Worm (Caenorhabditis elegans): ENCODE measurements around the gene C37C3.17.
A peak's percentile ranks its signal among the peaks of the same experiment; 100 is the strongest.

Gene C37C3.17

DNA sequence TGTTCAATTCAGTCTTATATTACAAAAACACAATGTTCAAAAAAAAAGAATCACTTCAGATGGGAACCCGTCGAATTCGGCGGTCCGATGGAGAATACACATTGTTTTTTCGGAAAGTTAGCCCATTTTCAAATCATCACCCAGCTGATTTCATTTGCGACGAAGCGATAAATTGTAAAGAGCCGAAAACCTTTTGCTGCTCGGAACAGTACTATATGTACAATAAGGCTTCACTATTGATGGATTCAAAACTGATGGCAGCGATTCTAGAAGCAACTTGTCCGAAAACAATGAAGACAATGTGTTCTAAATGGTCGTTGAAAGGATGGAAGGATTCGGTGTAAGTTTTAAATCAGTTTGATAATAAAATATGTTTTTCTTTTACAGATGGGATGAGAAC is 3.8 kb downstream of the C37C3.17 start, which contains the start of gene C37C3.1:
Gene C37C3.1, plus strand, starts transcription at position 33 of the 400 bp plus-strand sequence.
- TF ChIP-seq hmg-1.2 (GFP tag; IDR thresholded peaks at IDR 0.05): 0 out of 2 replicates have a peak, but pooled peaks have one; percentile 8
- TF ChIP-seq ztf-6 (GFP tag; IDR thresholded peaks at IDR 0.05): no peak
- no peak for TF ChIP-seq ets-4 (GFP tag; optimal IDR thresholded peaks at IDR 0.05)
- no peak for TF ChIP-seq sea-2 (GFP tag; IDR thresholded peaks at IDR 0.05)
- no peak for TF ChIP-seq egl-44 (GFP tag; IDR thresholded peaks at IDR 0.05)
- no peak for TF ChIP-seq dpff-1 (tag; optimal IDR thresholded peaks at IDR 0.05)
- TF ChIP-seq madf-6 (GFP tag; IDR thresholded peaks at IDR 0.05): peak; percentile 45
- TF ChIP-seq Y53F4B.3 (GFP tag; IDR thresholded peaks at IDR 0.05): no peak
- no peak for TF ChIP-seq bed-2 (GFP tag; IDR thresholded peaks at IDR 0.05)
- TF ChIP-seq rpc-1 (optimal IDR thresholded peaks at IDR 0.05): no peak
- no peak for TF ChIP-seq rpc-1 (tag; optimal IDR thresholded peaks at IDR 0.05)
- TF ChIP-seq dpl-1 (GFP tag; optimal IDR thresholded peaks at IDR 0.05): no peak
- no peak for TF ChIP-seq attf-3 (GFP tag; conservative IDR thresholded peaks at IDR 0.05)
- 0 out of 2 replicates have a peak, but pooled peaks have one; percentile 9 for TF ChIP-seq let-526 (GFP tag; IDR thresholded peaks at IDR 0.05)
- TF ChIP-seq ztf-3 (GFP tag; optimal IDR thresholded peaks at IDR 0.05): no peak
- no peak for TF ChIP-seq lsy-27 (tag; optimal IDR thresholded peaks at IDR 0.05; ENCODE audit: borderline replicate concordance, insufficient read depth)
- TF ChIP-seq B0035.1 (tag; optimal IDR thresholded peaks at IDR 0.05): peak; percentile 15
- no peak for TF ChIP-seq F52B5.7 (tag; optimal IDR thresholded peaks at IDR 0.05)
- TF ChIP-seq hrde-1 (tag; optimal IDR thresholded peaks at IDR 0.05; ENCODE audit: borderline replicate concordance): peak; percentile 75
- TF ChIP-seq aptf-3 (GFP tag; IDR thresholded peaks at IDR 0.05): no peak
- TF ChIP-seq lin-40 (tag; optimal IDR thresholded peaks at IDR 0.05): peak; percentile 3
- TF ChIP-seq hsf-1 (GFP tag; IDR thresholded peaks at IDR 0.05): peak; percentile 76
- no peak for TF ChIP-seq ZK185.1 (tag; optimal IDR thresholded peaks at IDR 0.05; ENCODE audit: poor library complexity, severe bottlenecking)
- no peak for TF ChIP-seq ccch-3 (GFP tag; optimal IDR thresholded peaks at IDR 0.05)
- TF ChIP-seq cebp-2 (GFP tag; IDR thresholded peaks at IDR 0.05): no peak
- TF ChIP-seq lir-1 (GFP tag; conservative IDR thresholded peaks at IDR 0.05): no peak
- TF ChIP-seq attf-5 (GFP tag; optimal IDR thresholded peaks at IDR 0.05): no peak
- no peak for TF ChIP-seq egrh-3 (GFP tag; IDR thresholded peaks at IDR 0.05)
- TF ChIP-seq F49E8.2 (tag; optimal IDR thresholded peaks at IDR 0.05; ENCODE audit: insufficient read depth): no peak
- TF ChIP-seq ceh-91 (GFP tag; IDR thresholded peaks at IDR 0.05): no peak
- TF ChIP-seq let-607 (tag; optimal IDR thresholded peaks at IDR 0.05): no peak
- no peak for TF ChIP-seq madf-8 (GFP tag; conservative IDR thresholded peaks at IDR 0.05)
- 0 out of 2 replicates have a peak, but pooled peaks have one; percentile 19 for TF ChIP-seq D2030.7 (GFP tag; IDR thresholded peaks at IDR 0.05)
- peak; percentile 85 for TF ChIP-seq nfyb-1 (GFP tag; IDR thresholded peaks at IDR 0.05)
- no peak for TF ChIP-seq unc-62 (GFP tag; optimal IDR thresholded peaks at IDR 0.05)
- no peak for TF ChIP-seq F37B4.10 (GFP tag; IDR thresholded peaks at IDR 0.05)
- no peak for TF ChIP-seq him-1 (tag; optimal IDR thresholded peaks at IDR 0.05)
- peak; percentile 65 for TF ChIP-seq ama-1 (optimal IDR thresholded peaks at IDR 0.05)
- TF ChIP-seq ama-1 (GFP tag; optimal IDR thresholded peaks at IDR 0.05): peak in 1 of 2 experiments; percentile 50
- TF ChIP-seq hlh-26 (GFP tag; conservative IDR thresholded peaks at IDR 0.05): no peak
- no peak for TF ChIP-seq pha-4 (tag; optimal IDR thresholded peaks at IDR 0.05)
- TF ChIP-seq ceh-40 (GFP tag; IDR thresholded peaks at IDR 0.05): no peak
- no peak for TF ChIP-seq nhr-90 (tag; optimal IDR thresholded peaks at IDR 0.05)
- TF ChIP-seq sptf-2 (GFP tag; optimal IDR thresholded peaks at IDR 0.05): no peak
- TF ChIP-seq F10E7.11 (tag; optimal IDR thresholded peaks at IDR 0.05): no peak
- TF ChIP-seq zim-3 (tag; optimal IDR thresholded peaks at IDR 0.05): peak; percentile 30
- TF ChIP-seq atf-7 (tag; optimal IDR thresholded peaks at IDR 0.05): peak; percentile 4
- no peak for TF ChIP-seq C17E4.6 (GFP tag; IDR thresholded peaks at IDR 0.05)
- TF ChIP-seq dox-1 (GFP tag; IDR thresholded peaks at IDR 0.05): no peak
- no peak for TF ChIP-seq snpc-3.4 (tag; optimal IDR thresholded peaks at IDR 0.05)

Measured in whole organism, young adult.